Worm (Caenorhabditis elegans): ENCODE results near the gene C28D4.5.

DNA sequence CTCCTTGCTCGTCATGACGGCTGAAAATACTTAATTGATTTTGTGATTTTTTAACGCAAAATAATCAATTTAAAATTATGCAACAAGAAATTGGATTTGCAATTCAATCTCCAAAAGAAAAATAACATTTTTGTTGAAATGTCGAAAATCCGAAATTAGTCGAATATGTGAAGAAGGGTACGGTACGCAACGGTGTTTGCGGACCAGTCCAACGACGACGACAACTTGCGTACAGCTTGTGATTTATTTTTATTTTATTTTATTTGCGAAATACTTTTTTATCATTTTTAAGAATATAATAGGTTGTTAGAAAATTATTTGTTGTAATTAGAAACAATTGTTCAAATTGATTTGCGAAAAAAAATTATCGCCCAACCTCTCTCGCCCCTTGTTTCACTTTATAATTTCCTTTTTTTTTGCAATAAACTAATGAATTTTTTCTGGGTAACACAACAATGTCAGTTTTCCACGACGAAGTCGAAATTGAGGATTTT, 39.9 kb downstream of the C28D4.5 start, which contains the start of the genes dcaf-1 and dph-3:
- peak; percentile 22 for TF ChIP-seq nhr-23 (tag; optimal IDR thresholded peaks at IDR 0.05)
- TF ChIP-seq unc-39 (tag; optimal IDR thresholded peaks at IDR 0.05): no peak
- TF ChIP-seq nhr-12 (tag; optimal IDR thresholded peaks at IDR 0.05): no peak
- TF ChIP-seq ztf-11 (tag; optimal IDR thresholded peaks at IDR 0.05): no peak
- TF ChIP-seq lin-39 (tag; optimal IDR thresholded peaks at IDR 0.05): no peak
- no peak for TF ChIP-seq ceh-16 (tag; optimal IDR thresholded peaks at IDR 0.05)

Data from whole organism, L3 larva.